Worm (Caenorhabditis elegans): ENCODE results near the gene H35N09.1.
"Not testable (repeated sequence)": the region's sequence is repeated elsewhere in the genome, so short reads cannot be mapped to it uniquely, and the experiment has no call there.

Gene H35N09.1

ce11 chrX:8597647-8598046 lies 7.5 kb upstream of the H35N09.1 start, which contains the start of gene F18E9.7:
F18E9.7 (minus strand) TSS chrX:8597747.
- no peak for TF ChIP-seq T22C8.4 (GFP tag; IDR thresholded peaks at IDR 0.05)
- no peak for TF ChIP-seq flt-1 (GFP tag; IDR thresholded peaks at IDR 0.05)

- TF ChIP-seq T22C8.4 (GFP tag; IDR thresholded peaks at IDR 0.05) = no peak
- TF ChIP-seq flt-1 (GFP tag; IDR thresholded peaks at IDR 0.05) = no peak
- TF ChIP-seq med-1 (GFP tag; optimal IDR thresholded peaks at IDR 0.05; ENCODE audit: insufficient read depth) = no peak
- TF ChIP-seq klf-2 (GFP tag; conservative IDR thresholded peaks at IDR 0.05) = no peak
- no peak for TF ChIP-seq ref-1 (GFP tag; conservative IDR thresholded peaks at IDR 0.05)
- no peak for TF ChIP-seq ztf-23 (GFP tag; IDR thresholded peaks at IDR 0.05)
These were observed 6.6 kb upstream of the H35N09.1 start for ce11 chrX:8598491-8598890.

- TF ChIP-seq ztf-29 (GFP tag; IDR thresholded peaks at IDR 0.05) = no peak
- no peak for TF ChIP-seq med-1 (GFP tag; optimal IDR thresholded peaks at IDR 0.05; ENCODE audit: insufficient read depth)
These were observed 5.4 kb upstream of the H35N09.1 start for ce11 chrX:8599725-8600124.

ce11 chrX:8601235-8601634 lies 3.9 kb upstream of the H35N09.1 start, which contains the start of gene F18E9.1:
F18E9.1 (plus strand) TSS chrX:8601535.
- TF ChIP-seq ref-1 (GFP tag; conservative IDR thresholded peaks at IDR 0.05) (no peak), tab-1 (GFP tag; IDR thresholded peaks at IDR 0.05) (no peak), ztf-23 (GFP tag; IDR thresholded peaks at IDR 0.05) (no peak), flt-1 (GFP tag; IDR thresholded peaks at IDR 0.05) (no peak), med-1 (GFP tag; optimal IDR thresholded peaks at IDR 0.05; ENCODE audit: insufficient read depth) (no peak), T22C8.4 (GFP tag; IDR thresholded peaks at IDR 0.05) (no peak), klf-2 (GFP tag; conservative IDR thresholded peaks at IDR 0.05) (no peak), cog-1 (tag; optimal IDR thresholded peaks at IDR 0.05) (no peak)

- TF ChIP-seq flt-1 (GFP tag; IDR thresholded peaks at IDR 0.05) (peak; percentile 56), ref-1 (GFP tag; conservative IDR thresholded peaks at IDR 0.05) (0 out of 2 replicates have a peak, but pooled peaks have one; percentile 7), ztf-29 (GFP tag; IDR thresholded peaks at IDR 0.05) (peak; percentile 51; the same call in 1 of the 2 replicates), med-1 (GFP tag; optimal IDR thresholded peaks at IDR 0.05; ENCODE audit: insufficient read depth) (no peak), klf-2 (GFP tag; conservative IDR thresholded peaks at IDR 0.05) (peak; percentile 74), T22C8.4 (GFP tag; IDR thresholded peaks at IDR 0.05) (peak; percentile 9; the same call in 1 of the 2 replicates), tab-1 (GFP tag; IDR thresholded peaks at IDR 0.05) (0 out of 2 replicates have a peak, but pooled peaks have one; percentile 6), cog-1 (tag; optimal IDR thresholded peaks at IDR 0.05) (no peak), ztf-23 (GFP tag; IDR thresholded peaks at IDR 0.05) (peak; percentile 81)
These were observed 2.3 kb upstream of the H35N09.1 start for ce11 chrX:8602722-8603427.

ce11 chrX:8604160-8604559 lies 979 bp upstream of the H35N09.1 start:
- no peak for TF ChIP-seq ztf-29 (GFP tag; IDR thresholded peaks at IDR 0.05)

- no peak for TF ChIP-seq med-1 (GFP tag; optimal IDR thresholded peaks at IDR 0.05; ENCODE audit: insufficient read depth)
- peak; percentile 35; the same call in 1 of the 2 replicates for TF ChIP-seq ztf-23 (GFP tag; IDR thresholded peaks at IDR 0.05)
These were observed 3.6 kb downstream of the H35N09.1 start for ce11 chrX:8608756-8609155.

ce11 chrX:8610606-8611005 lies 5.5 kb downstream of the H35N09.1 start, which contains the start of gene K01A12.4:
K01A12.4 (plus strand) TSS chrX:8610906.
- not testable (repeated sequence) for TF ChIP-seq tab-1 (GFP tag; IDR thresholded peaks at IDR 0.05); ztf-29 (GFP tag; IDR thresholded peaks at IDR 0.05); klf-2 (GFP tag; conservative IDR thresholded peaks at IDR 0.05)

- TF ChIP-seq flt-1 (GFP tag; IDR thresholded peaks at IDR 0.05) = no peak
- no peak for TF ChIP-seq ref-1 (GFP tag; conservative IDR thresholded peaks at IDR 0.05)
- no peak for TF ChIP-seq med-1 (GFP tag; optimal IDR thresholded peaks at IDR 0.05; ENCODE audit: insufficient read depth)
- TF ChIP-seq ztf-23 (GFP tag; IDR thresholded peaks at IDR 0.05) = no peak
- no peak for TF ChIP-seq tab-1 (GFP tag; IDR thresholded peaks at IDR 0.05)
- no peak for TF ChIP-seq klf-2 (GFP tag; conservative IDR thresholded peaks at IDR 0.05)
- TF ChIP-seq T22C8.4 (GFP tag; IDR thresholded peaks at IDR 0.05) = no peak
- no peak for TF ChIP-seq ztf-29 (GFP tag; IDR thresholded peaks at IDR 0.05)
- no peak for TF ChIP-seq cog-1 (tag; optimal IDR thresholded peaks at IDR 0.05)
These were observed 7.1 kb downstream of the H35N09.1 start for ce11 chrX:8612278-8612677.

ce11 chrX:8613053-8613452 lies 7.9 kb downstream of the H35N09.1 start, which contains the start of gene K01A12.2:
K01A12.2 (plus strand) TSS chrX:8613353.
- TF ChIP-seq tab-1 (GFP tag; IDR thresholded peaks at IDR 0.05) (no peak), cog-1 (tag; optimal IDR thresholded peaks at IDR 0.05) (no peak), klf-2 (GFP tag; conservative IDR thresholded peaks at IDR 0.05) (no peak), ztf-23 (GFP tag; IDR thresholded peaks at IDR 0.05) (no peak), ref-1 (GFP tag; conservative IDR thresholded peaks at IDR 0.05) (no peak), med-1 (GFP tag; optimal IDR thresholded peaks at IDR 0.05; ENCODE audit: insufficient read depth) (no peak), flt-1 (GFP tag; IDR thresholded peaks at IDR 0.05) (no peak), ztf-29 (GFP tag; IDR thresholded peaks at IDR 0.05) (no peak), T22C8.4 (GFP tag; IDR thresholded peaks at IDR 0.05) (no peak)

All from whole organism, midembryonic.